Worm (Caenorhabditis elegans) whole organism, early embryonic: ENCODE measurements around the gene C49A9.10.
A peak's percentile ranks its signal among the peaks of the same experiment; 100 is the strongest.
"Not testable (repeated sequence)": the region's sequence is repeated elsewhere in the genome, so short reads cannot be mapped to it uniquely, and the experiment has no call there.

Source experiments
- ama-1 ChIP-seq: fragments of 150-350 bp; optimal IDR thresholded peaks from 2 replicates; lab custom pipeline; 2014
- ets-7 ChIP-seq: sonication (generic microtip); optimal IDR thresholded peaks from 2 replicates; lab custom pipeline; 2016; ENCODE audit warnings: missing genotype, missing genetic modification characterization, missing compliant biosample characterization
- flt-1 ChIP-seq: fragments of 200-800 bp; sonication (Bioruptor generic); IDR thresholded peaks from 2 replicates; pipeline ENCODE4 v1.3.6; 2022; ENCODE audit warnings: missing genetic modification characterization, missing compliant biosample characterization
- hnd-1 ChIP-seq: sonication (generic microtip); optimal IDR thresholded peaks from 2 replicates; lab custom pipeline; 2016; ENCODE audit warnings: missing genetic modification characterization, missing compliant biosample characterization
- sea-1 ChIP-seq: fragments of 200-800 bp; sonication (Bioruptor generic); conservative IDR thresholded peaks from 2 replicates; pipeline ENCODE4 v1.3.6; 2022; ENCODE audit warnings: missing genetic modification characterization, missing compliant biosample characterization

ce11 chrIV:6209958-6210357, 3.8 kb upstream of the C49A9.10 start:
- not testable (repeated sequence) for TF ChIP-seq ets-7; hnd-1 (tag; lab: Kevin White, UChicago); sea-1; ama-1 (lab: Kevin White, UChicago)
- peak; percentile 62 for TF ChIP-seq flt-1 (GFP tag; lab: Robert Waterston, UW)
